Fruit fly (Drosophila melanogaster) whole organism, embryonic: ENCODE measurements around the gene Vlet.

Experiments
- Bteb2 ChIP-seq: fragments of 200-800 bp; sonication (Bioruptor generic); optimal IDR thresholded peaks from 2 replicates; lab custom pipeline; 2016; ENCODE audit warnings: missing biosample characterization, missing genetic modification characterization
- CG10366 ChIP-seq: fragments of 200-800 bp; sonication (Bioruptor generic); IDR thresholded peaks from 2 replicates; pipeline ENCODE4 v1.3.6; 2022; ENCODE audit warnings: missing biosample characterization, missing genetic modification characterization
- CG10959 ChIP-seq: fragments of 200-800 bp; sonication (Bioruptor generic); IDR thresholded peaks from 2 replicates; pipeline ENCODE4 v1.3.6; 2022; ENCODE audit warnings: missing biosample characterization, missing genetic modification characterization
- CG12391 ChIP-seq: fragments of 200-800 bp; sonication (Bioruptor generic); optimal IDR thresholded peaks from 3 replicates; lab custom pipeline; 2018; ENCODE audit warnings: missing biosample characterization, mild to moderate bottlenecking, missing genetic modification characterization, moderate library complexity
- CG15011 ChIP-seq: fragments of 200-800 bp; sonication (Bioruptor generic); optimal IDR thresholded peaks from 3 replicates; lab custom pipeline; 2018; ENCODE audit warnings: missing biosample characterization, mild to moderate bottlenecking, missing genetic modification characterization
- CG16863 ChIP-seq: fragments of 200-800 bp; sonication (Bioruptor generic); optimal IDR thresholded peaks from 3 replicates; lab custom pipeline; 2016; ENCODE audit warnings: missing biosample characterization, missing genetic modification characterization
- CG17385 ChIP-seq: fragments of 200-800 bp; sonication (Bioruptor generic); optimal IDR thresholded peaks from 3 replicates; lab custom pipeline; 2018; ENCODE audit warnings: missing biosample characterization, mild to moderate bottlenecking, missing genetic modification characterization
- CG1792 ChIP-seq: fragments of 200-800 bp; sonication (Bioruptor generic); optimal IDR thresholded peaks from 2 replicates; lab custom pipeline; 2016; ENCODE audit warnings: missing biosample characterization, missing genetic modification characterization
- CG2116 ChIP-seq: fragments of 200-800 bp; sonication (Bioruptor generic); optimal IDR thresholded peaks from 3 replicates; lab custom pipeline; 2018; ENCODE audit warnings: missing biosample characterization, mild to moderate bottlenecking, missing genetic modification characterization
- CG2875 ChIP-seq: fragments of 200-800 bp; sonication (Bioruptor generic); optimal IDR thresholded peaks from 2 replicates; lab custom pipeline; 2017; ENCODE audit warnings: missing biosample characterization, mild to moderate bottlenecking, missing genetic modification characterization, missing genetic modification reagents
- CG31441 ChIP-seq: fragments of 200-800 bp; sonication (Bioruptor generic); IDR thresholded peaks from 2 replicates; pipeline ENCODE4 v1.3.6; 2022; ENCODE audit warnings: missing biosample characterization, missing genetic modification characterization
- CG33557 ChIP-seq: fragments of 200-800 bp; sonication (Bioruptor generic); optimal IDR thresholded peaks from 2 replicates; lab custom pipeline; 2019; ENCODE audit warnings: missing biosample characterization, mild to moderate bottlenecking, missing genetic modification characterization, moderate library complexity
- CG34224 ChIP-seq: fragments of 200-800 bp; sonication (Bioruptor generic); IDR thresholded peaks from 3 replicates; pipeline ENCODE4 v1.3.6; 2022; ENCODE audit warnings: missing biosample characterization, missing genetic modification characterization; ENCODE audit not compliant: partially characterized antibody
- CG3726 ChIP-seq: fragments of 200-800 bp; sonication (Bioruptor generic); IDR thresholded peaks from 3 replicates; pipeline ENCODE4, ENCODE4 v1.3.6; 2022; ENCODE audit warnings: missing biosample characterization, missing genetic modification characterization
- CG4282 ChIP-seq: fragments of 200-800 bp; sonication (Bioruptor generic); optimal IDR thresholded peaks from 2 replicates; lab custom pipeline; 2016; ENCODE audit warnings: missing biosample characterization, missing genetic modification characterization
- CG4854 ChIP-seq: fragments of 200-800 bp; sonication (Bioruptor generic); optimal IDR thresholded peaks from 2 replicates; lab custom pipeline; 2016; ENCODE audit warnings: missing biosample characterization, missing genetic modification characterization, inconsistent platforms
- CG6791 ChIP-seq: fragments of 200-800 bp; sonication (Bioruptor generic); IDR thresholded peaks from 3 replicates; pipeline ENCODE4 v1.3.6; 2022; ENCODE audit warnings: missing biosample characterization, missing genetic modification characterization; ENCODE audit not compliant: partially characterized antibody
- CG6813 ChIP-seq: fragments of 200-800 bp; sonication (Bioruptor generic); optimal IDR thresholded peaks from 2 replicates; lab custom pipeline; 2017; ENCODE audit warnings: missing biosample characterization, missing genetic modification characterization, mild to moderate bottlenecking, moderate library complexity, missing genetic modification reagents
- CG7357 ChIP-seq: fragments of 200-800 bp; sonication (Bioruptor generic); IDR thresholded peaks from 3 replicates; pipeline ENCODE4 v1.3.6; 2022; ENCODE audit warnings: missing biosample characterization, missing genetic modification characterization
- CG7963 ChIP-seq: fragments of 200-800 bp; sonication (Bioruptor generic); IDR thresholded peaks from 3 replicates; pipeline ENCODE4 v1.3.6; 2022; ENCODE audit warnings: missing biosample characterization, missing genetic modification characterization; ENCODE audit not compliant: partially characterized antibody
- D19A ChIP-seq: fragments of 200-800 bp; optimal IDR thresholded peaks from 3 replicates; lab custom pipeline; 2019; ENCODE audit warnings: missing biosample characterization, mild to moderate bottlenecking, missing genetic modification characterization, moderate library complexity
- Dek ChIP-seq: fragments of 200-800 bp; sonication (Bioruptor generic); optimal IDR thresholded peaks from 3 replicates; lab custom pipeline; 2019; ENCODE audit warnings: missing biosample characterization, mild to moderate bottlenecking, missing genetic modification characterization, moderate library complexity
- Doc3 ChIP-seq: fragments of 200-800 bp; sonication (Bioruptor generic); IDR thresholded peaks from 3 replicates; pipeline ENCODE4 v1.3.6; 2022; ENCODE audit warnings: missing biosample characterization, missing genetic modification characterization; ENCODE audit not compliant: partially characterized antibody
- Drgx ChIP-seq: fragments of 200-800 bp; sonication (Bioruptor generic); IDR thresholded peaks from 2 replicates; pipeline ENCODE4 v1.3.6; 2022; ENCODE audit warnings: missing biosample characterization, missing genetic modification characterization
- Hr51 ChIP-seq, 2 experiments: fragments of 200-800 bp; sonication (Bioruptor generic); optimal IDR thresholded peaks; 2 replicates in 1 of 2; 3 replicates in 1 of 2; lab custom pipeline; 2016 to 2018; ENCODE audit warnings: missing biosample characterization in 2 of 2, missing genetic modification characterization in 2 of 2, mild to moderate bottlenecking in 1 of 2, moderate library complexity in 1 of 2
- Kr ChIP-seq: fragments of 200-800 bp; sonication (Bioruptor generic); optimal IDR thresholded peaks from 2 replicates; lab custom pipeline; 2017; ENCODE audit warnings: missing biosample characterization, mild to moderate bottlenecking, missing genetic modification characterization
- Lhr ChIP-seq: fragments of 200-800 bp; sonication (Bioruptor generic); optimal IDR thresholded peaks from 3 replicates; lab custom pipeline; 2017; ENCODE audit warnings: mild to moderate bottlenecking, missing biosample characterization, missing genetic modification reagents, missing genetic modification characterization
- Meics ChIP-seq: fragments of 200-800 bp; sonication (Bioruptor generic); optimal IDR thresholded peaks from 2 replicates; lab custom pipeline; 2017; ENCODE audit warnings: missing biosample characterization, mild to moderate bottlenecking, missing genetic modification characterization
- NFAT ChIP-seq: fragments of 200-800 bp; sonication (Bioruptor generic); IDR thresholded peaks from 2 replicates; pipeline ENCODE4 v1.3.6; 2022; ENCODE audit warnings: missing biosample characterization, missing genetic modification characterization
- PHDP ChIP-seq: fragments of 200-800 bp; sonication (Bioruptor generic); optimal IDR thresholded peaks from 3 replicates; lab custom pipeline; 2018; ENCODE audit warnings: missing biosample characterization, mild to moderate bottlenecking, missing genetic modification characterization, moderate library complexity
- Trl ChIP-seq, 3 experiments: fragments of >200 bp in 2 of 3; fragments of 200-800 bp in 1 of 3; sonication (Bioruptor generic) in 1 of 3; optimal IDR thresholded peaks; 2 replicates in 1 of 3; 3 replicates in 2 of 3; lab custom pipeline; 2016 to 2017; ENCODE audit warnings: missing biosample characterization in 1 of 3, missing genetic modification characterization in 1 of 3
- Xrp1 ChIP-seq: fragments of 200-800 bp; sonication (Bioruptor generic); IDR thresholded peaks from 2 replicates; pipeline ENCODE4 v1.3.6; 2022; ENCODE audit warnings: missing biosample characterization, missing genetic modification characterization
- cas ChIP-seq: fragments of 200-800 bp; sonication (Bioruptor generic); IDR thresholded peaks from 2 replicates; pipeline ENCODE4 v1.3.6; 2022; ENCODE audit warnings: missing biosample characterization, missing genetic modification characterization
- crp ChIP-seq, 2 experiments: fragments of 200-800 bp; sonication (Bioruptor generic); optimal IDR thresholded peaks; 2 replicates in 1 of 2; 3 replicates in 1 of 2; lab custom pipeline; 2017; ENCODE audit warnings: missing biosample characterization in 2 of 2, missing genetic modification characterization in 2 of 2, mild to moderate bottlenecking in 1 of 2, moderate library complexity in 1 of 2
- jigr1 ChIP-seq: fragments of 200-800 bp; sonication (Bioruptor generic); IDR thresholded peaks from 3 replicates; pipeline ENCODE4 v1.3.6; 2022; ENCODE audit warnings: missing biosample characterization, missing genetic modification characterization
- kah ChIP-seq: fragments of 200-800 bp; sonication (Bioruptor generic); optimal IDR thresholded peaks from 2 replicates; lab custom pipeline; 2018; ENCODE audit warnings: missing biosample characterization, mild to moderate bottlenecking, missing genetic modification characterization
- kay ChIP-seq: fragments of 200-800 bp; sonication (Bioruptor generic); optimal IDR thresholded peaks from 2 replicates; lab custom pipeline; 2016; ENCODE audit warnings: missing biosample characterization, missing genetic modification characterization
- knrl ChIP-seq: fragments of 200-800 bp; sonication (Bioruptor generic); IDR thresholded peaks from 3 replicates; pipeline ENCODE4 v1.3.6; 2022; ENCODE audit warnings: missing biosample characterization, missing genetic modification characterization; ENCODE audit not compliant: partially characterized antibody
- lov ChIP-seq, 2 experiments: fragments of 200-800 bp in 1 of 2; fragments of >200 bp in 1 of 2; sonication (Bioruptor generic) in 1 of 2; IDR thresholded peaks in 1 of 2; optimal IDR thresholded peaks in 1 of 2; 2 replicates in 1 of 2; 3 replicates in 1 of 2; pipeline versions ENCODE4 v1.3.6 to Lab custom; 2017 to 2022; ENCODE audit warnings: missing biosample characterization in 1 of 2, missing genetic modification characterization in 1 of 2
- odd ChIP-seq: fragments of 200-800 bp; sonication (Bioruptor generic); optimal IDR thresholded peaks from 2 replicates; lab custom pipeline; 2017; ENCODE audit warnings: missing biosample characterization, mild to moderate bottlenecking, missing genetic modification characterization
- p53 ChIP-seq: fragments of 200-800 bp; sonication (Bioruptor generic); optimal IDR thresholded peaks from 2 replicates; lab custom pipeline; 2016; ENCODE audit warnings: missing biosample characterization, missing genetic modification characterization
- pnt ChIP-seq: fragments of 200-800 bp; sonication (Bioruptor generic); optimal IDR thresholded peaks from 3 replicates; lab custom pipeline; 2016; ENCODE audit warnings: missing biosample characterization, missing genetic modification characterization
- pzg ChIP-seq: fragments of 200-800 bp; sonication (Bioruptor generic); optimal IDR thresholded peaks from 3 replicates; lab custom pipeline; 2018; ENCODE audit warnings: missing biosample characterization, mild to moderate bottlenecking, missing genetic modification characterization, moderate library complexity
- sens ChIP-seq: fragments of 200-800 bp; sonication (Bioruptor generic); peaks from one replicate; lab custom pipeline; 2016; ENCODE audit warnings: missing biosample characterization, missing genetic modification characterization
- sim ChIP-seq: fragments of 200-800 bp; sonication (Bioruptor generic); IDR thresholded peaks from 2 replicates; pipeline ENCODE4 v1.3.6; 2022; ENCODE audit warnings: missing biosample characterization, missing genetic modification characterization
- sob ChIP-seq: fragments of 200-800 bp; sonication (Bioruptor generic); IDR thresholded peaks from 2 replicates; pipeline ENCODE4 v1.3.6; 2022; ENCODE audit warnings: missing biosample characterization, missing genetic modification characterization
- tna ChIP-seq: fragments of 200-800 bp; sonication (Bioruptor generic); IDR thresholded peaks from 2 replicates; pipeline ENCODE4 v1.3.6; 2022; ENCODE audit warnings: missing biosample characterization, missing genetic modification characterization; ENCODE audit not compliant: partially characterized antibody
- toy ChIP-seq: fragments of 200-800 bp; sonication (Bioruptor generic); IDR thresholded peaks from 2 replicates; pipeline ENCODE4 v1.3.6; 2022; ENCODE audit warnings: missing biosample characterization, missing genetic modification characterization
- wdn ChIP-seq: fragments of 200-800 bp; sonication (Bioruptor generic); IDR thresholded peaks from 2 replicates; pipeline ENCODE4 v1.3.6; 2022; ENCODE audit warnings: missing biosample characterization, missing genetic modification characterization

The Vlet gene

dm6 chrX:11720138-11720537, 41.7 kb upstream of the Vlet start, which contains the start of gene Tango10 (continued):
- peak; percentile 2 for TF ChIP-seq Lhr (GFP tag; lab: Kevin White, UChicago)
- peak; percentile 87 for TF ChIP-seq sens (GFP tag; lab: Kevin White, UChicago)
- TF ChIP-seq kay (GFP tag; lab: Kevin White, UChicago) = peak; percentile 20
- TF ChIP-seq Dek = no peak
- TF ChIP-seq CG12391 (tag; lab: Kevin White, UChicago) = peak; percentile 60
- peak; percentile 21 for TF ChIP-seq pnt (GFP tag; lab: Kevin White, UChicago)
- TF ChIP-seq knrl (GFP tag; lab: Robert Waterston, UW) = peak; percentile 86
- TF ChIP-seq pzg = peak; percentile 72
- peak; percentile 52 for TF ChIP-seq CG10366 (GFP tag; lab: Robert Waterston, UW)
- TF ChIP-seq odd (GFP tag; lab: Kevin White, UChicago) = no peak
- no peak for TF ChIP-seq wdn
- TF ChIP-seq sim (GFP tag; lab: Robert Waterston, UW) = no peak
- TF ChIP-seq CG1792 = peak; percentile 57
- peak; percentile 54 for TF ChIP-seq PHDP (tag; lab: Kevin White, UChicago)
- TF ChIP-seq Bteb2 = peak; percentile 6
- peak; percentile 22 for TF ChIP-seq CG4282 (GFP tag; lab: Kevin White, UChicago)
- TF ChIP-seq CG33557 (GFP tag; lab: Kevin White, UChicago) = no peak
- no peak for TF ChIP-seq CG6813 (GFP tag; lab: Kevin White, UChicago)
- no peak for TF ChIP-seq CG15011
- no peak for TF ChIP-seq CG3726
- TF ChIP-seq CG7357 (GFP tag; lab: Robert Waterston, UW) = peak; percentile 36; the same call in 1 of the 3 replicates
- TF ChIP-seq jigr1 (GFP tag; lab: Robert Waterston, UW) = no peak
- TF ChIP-seq Kr (GFP tag; lab: Kevin White, UChicago) = no peak
- peak; percentile 83 for TF ChIP-seq CG2116 (GFP tag; lab: Kevin White, UChicago)
- no peak for TF ChIP-seq CG17385 (GFP tag; lab: Kevin White, UChicago)
- peak; percentile 69; the same call in 1 of the 2 replicates for TF ChIP-seq tna (GFP tag; lab: Robert Waterston, UW)
- TF ChIP-seq Drgx (GFP tag; lab: Robert Waterston, UW) = no peak
- no peak for TF ChIP-seq CG7963 (GFP tag; lab: Robert Waterston, UW)
- TF ChIP-seq Doc3 (GFP tag; lab: Robert Waterston, UW) = peak; percentile 83
- 0 out of 2 replicates have a peak, but pooled peaks have one; percentile 43 for TF ChIP-seq CG10959 (GFP tag; lab: Robert Waterston, UW)
- no peak for TF ChIP-seq toy (GFP tag; lab: Robert Waterston, UW)
- peak in 1 of 2 experiments; percentile 61 for TF ChIP-seq crp (GFP tag; optimal IDR thresholded peaks at IDR 0.05; lab: Kevin White, UChicago)
- TF ChIP-seq CG2875 (GFP tag; lab: Kevin White, UChicago) = no peak
- no peak for TF ChIP-seq lov (optimal IDR thresholded peaks at IDR 0.05; lab: Kevin White, UChicago)
- no peak for TF ChIP-seq lov (GFP tag; IDR thresholded peaks at IDR 0.05; lab: Robert Waterston, UW)
- no peak for TF ChIP-seq CG16863 (GFP tag; lab: Kevin White, UChicago)
- TF ChIP-seq CG6791 (GFP tag; lab: Robert Waterston, UW) = peak; percentile 70; the same call in 2 of the 3 replicates
- no peak for TF ChIP-seq Trl (optimal IDR thresholded peaks at IDR 0.05; lab: Kevin White, UChicago)
- peak; percentile 45 for TF ChIP-seq Trl (GFP tag; optimal IDR thresholded peaks at IDR 0.05; lab: Kevin White, UChicago)
- no peak for TF ChIP-seq cas
- TF ChIP-seq sob (GFP tag; lab: Robert Waterston, UW) = peak; percentile 61
- TF ChIP-seq CG31441 (GFP tag; lab: Robert Waterston, UW) = no peak; the same call in 1 of the 2 replicates
- TF ChIP-seq Hr51 (GFP tag; optimal IDR thresholded peaks at IDR 0.05; lab: Kevin White, UChicago) = peak in 1 of 2 experiments; percentile 44
- no peak for TF ChIP-seq CG4854
- peak; percentile 34 for TF ChIP-seq Meics (GFP tag; lab: Kevin White, UChicago)
- TF ChIP-seq NFAT (GFP tag; lab: Robert Waterston, UW) = 0 out of 2 replicates have a peak, but pooled peaks have one; percentile 22
- no peak for TF ChIP-seq kah (GFP tag; lab: Kevin White, UChicago)
- peak; percentile 56; the same call in 1 of the 2 replicates for TF ChIP-seq Xrp1 (GFP tag; lab: Robert Waterston, UW)
- peak; percentile 79 for TF ChIP-seq CG34224 (GFP tag; lab: Robert Waterston, UW)
- peak; percentile 30 for TF ChIP-seq p53 (GFP tag; lab: Kevin White, UChicago)
- peak; percentile 12 for TF ChIP-seq D19A
